Worm (Caenorhabditis elegans): ENCODE data around the gene pals-34.

- no peak for TF ChIP-seq fos-1 (tag; optimal IDR thresholded peaks at IDR 0.05)
- TF ChIP-seq nhr-237 (tag; optimal IDR thresholded peaks at IDR 0.05): no peak
- no peak for TF ChIP-seq madf-5 (GFP tag; IDR thresholded peaks at IDR 0.05)
- no peak for TF ChIP-seq D1046.2 (GFP tag; IDR thresholded peaks at IDR 0.05)
These were observed 1.7 kb downstream of the pals-34 start, which contains the start of gene F26D11.13 for ce11 chrV:7954552-7954951.

Measured in whole organism, L4 larva.